Fruit fly (Drosophila melanogaster) whole organism, embryonic: ENCODE data around the gene CG10621.

Source experiments
- BtbVII ChIP-seq: fragments of 200-800 bp; sonication (Bioruptor generic); optimal IDR thresholded peaks from 3 replicates; lab custom pipeline; 2017; ENCODE audit warnings: missing biosample characterization, mild to moderate bottlenecking, missing genetic modification characterization
- CG10147 ChIP-seq: fragments of 200-800 bp; sonication (Bioruptor generic); optimal IDR thresholded peaks from 2 replicates; lab custom pipeline; 2019; ENCODE audit warnings: missing biosample characterization, mild to moderate bottlenecking, missing genetic modification characterization, moderate library complexity
- CG13296 ChIP-seq: fragments of 200-800 bp; sonication (Bioruptor generic); optimal IDR thresholded peaks from 3 replicates; lab custom pipeline; 2018; ENCODE audit warnings: missing biosample characterization, mild to moderate bottlenecking, missing genetic modification characterization
- CG14014 ChIP-seq: fragments of 200-800 bp; sonication (Bioruptor generic); IDR thresholded peaks from 2 replicates; pipeline ENCODE4 v1.3.6; 2022; ENCODE audit warnings: missing biosample characterization, missing genetic modification characterization
- CG16779 ChIP-seq: fragments of 200-800 bp; sonication (Bioruptor generic); IDR thresholded peaks from 2 replicates; pipeline ENCODE4 v1.3.6; 2022; ENCODE audit warnings: missing biosample characterization, missing genetic modification characterization
- CG16863 ChIP-seq: fragments of 200-800 bp; sonication (Bioruptor generic); optimal IDR thresholded peaks from 3 replicates; lab custom pipeline; 2016; ENCODE audit warnings: missing biosample characterization, missing genetic modification characterization
- CG17328 ChIP-seq: fragments of 200-800 bp; sonication (Bioruptor generic); IDR thresholded peaks from 2 replicates; pipeline ENCODE4 v1.3.6; 2022; ENCODE audit warnings: missing biosample characterization, missing genetic modification characterization
- CG17829 ChIP-seq: fragments of 200-800 bp; optimal IDR thresholded peaks from 2 replicates; lab custom pipeline; 2019; ENCODE audit warnings: missing biosample characterization, mild to moderate bottlenecking, missing genetic modification characterization, moderate library complexity
- CG2199 ChIP-seq: fragments of 200-800 bp; sonication (Bioruptor generic); IDR thresholded peaks from 3 replicates; pipeline ENCODE4 v1.3.6; 2022; ENCODE audit warnings: missing biosample characterization, missing genetic modification characterization
- CG2712 ChIP-seq: fragments of 200-800 bp; optimal IDR thresholded peaks from 3 replicates; lab custom pipeline; 2019; ENCODE audit warnings: missing biosample characterization, mild to moderate bottlenecking, missing genetic modification characterization, moderate library complexity
- CG30020 ChIP-seq: fragments of 200-800 bp; optimal IDR thresholded peaks from 2 replicates; lab custom pipeline; 2019; ENCODE audit warnings: missing biosample characterization, mild to moderate bottlenecking, missing genetic modification characterization, moderate library complexity
- CG32532 ChIP-seq: fragments of 200-800 bp; sonication (Bioruptor generic); IDR thresholded peaks from 2 replicates; pipeline ENCODE4 v1.3.6; 2022; ENCODE audit warnings: missing biosample characterization, missing genetic modification characterization
- CG3281 ChIP-seq: fragments of 200-800 bp; sonication (Bioruptor generic); optimal IDR thresholded peaks from 3 replicates; lab custom pipeline; 2017; ENCODE audit warnings: missing biosample characterization, mild to moderate bottlenecking, missing genetic modification characterization
- CG3847 ChIP-seq: fragments of 200-800 bp; sonication (Bioruptor generic); IDR thresholded peaks from 2 replicates; pipeline ENCODE4 v1.3.6; 2022; ENCODE audit warnings: missing biosample characterization, missing genetic modification characterization
- CG42726 ChIP-seq: fragments of 200-800 bp; sonication (Bioruptor generic); IDR thresholded peaks from 2 replicates; pipeline ENCODE4 v1.3.6; 2022; ENCODE audit warnings: missing biosample characterization, missing genetic modification characterization; ENCODE audit not compliant: partially characterized antibody
- CG6689 ChIP-seq: fragments of 200-800 bp; sonication (Bioruptor generic); IDR thresholded peaks from 2 replicates; pipeline ENCODE4 v1.3.6; 2022; ENCODE audit warnings: missing biosample characterization, missing genetic modification characterization
- CG6854 ChIP-seq: fragments of 200-800 bp; sonication (Bioruptor generic); optimal IDR thresholded peaks from 3 replicates; lab custom pipeline; 2017; ENCODE audit warnings: missing biosample characterization, mild to moderate bottlenecking, missing genetic modification characterization
- CG8281 ChIP-seq: fragments of 200-800 bp; sonication (Bioruptor generic); optimal IDR thresholded peaks from 2 replicates; lab custom pipeline; 2018; ENCODE audit warnings: missing biosample characterization, mild to moderate bottlenecking, missing genetic modification characterization, moderate library complexity
- CG9215 ChIP-seq: fragments of 200-800 bp; sonication (Bioruptor generic); IDR thresholded peaks from 2 replicates; pipeline ENCODE4 v1.3.6; 2022; ENCODE audit warnings: missing biosample characterization, missing genetic modification characterization
- CG9727 ChIP-seq: fragments of 200-800 bp; sonication (Bioruptor generic); optimal IDR thresholded peaks from 3 replicates; lab custom pipeline; 2017; ENCODE audit warnings: missing biosample characterization, mild to moderate bottlenecking, missing genetic modification characterization
- D19B ChIP-seq: fragments of 200-800 bp; sonication (Bioruptor generic); optimal IDR thresholded peaks from 2 replicates; lab custom pipeline; 2017; ENCODE audit warnings: missing biosample characterization, mild to moderate bottlenecking, missing genetic modification characterization
- Dip3 ChIP-seq: fragments of 200-800 bp; sonication (Bioruptor generic); optimal IDR thresholded peaks from 3 replicates; lab custom pipeline; 2016; ENCODE audit warnings: missing biosample characterization, missing genetic modification characterization
- E2f1 ChIP-seq: fragments of 200-800 bp; sonication (Bioruptor generic); IDR thresholded peaks from 2 replicates; pipeline ENCODE4 v1.3.6; 2022; ENCODE audit warnings: missing biosample characterization, missing genetic modification characterization
- Hr78 ChIP-seq, 2 experiments: fragments of 200-800 bp in 1 of 2; fragments of >200 bp in 1 of 2; sonication (Bioruptor generic) in 1 of 2; optimal IDR thresholded peaks; 2 replicates each; lab custom pipeline; 2017 to 2019; ENCODE audit warnings: missing biosample characterization in 2 of 2, missing genetic modification characterization in 2 of 2, mild to moderate bottlenecking in 1 of 2, moderate library complexity in 1 of 2
- MTF-1 ChIP-seq: fragments of 200-800 bp; sonication (Bioruptor generic); optimal IDR thresholded peaks from 2 replicates; lab custom pipeline; 2018; ENCODE audit warnings: missing biosample characterization, mild to moderate bottlenecking, missing genetic modification characterization, borderline replicate concordance
- Nf-YB ChIP-seq: fragments of 200-800 bp; sonication (Bioruptor generic); optimal IDR thresholded peaks from 3 replicates; lab custom pipeline; 2019; ENCODE audit warnings: missing biosample characterization, mild to moderate bottlenecking, missing genetic modification characterization, moderate library complexity
- PHDP ChIP-seq: fragments of 200-800 bp; sonication (Bioruptor generic); optimal IDR thresholded peaks from 3 replicates; lab custom pipeline; 2018; ENCODE audit warnings: missing biosample characterization, mild to moderate bottlenecking, missing genetic modification characterization, moderate library complexity
- Ravus ChIP-seq: fragments of 200-800 bp; sonication (Bioruptor generic); IDR thresholded peaks from 2 replicates; pipeline ENCODE4 v1.3.6; 2022; ENCODE audit warnings: missing biosample characterization, missing genetic modification characterization
- Side ChIP-seq: fragments of 200-800 bp; sonication (Bioruptor generic); optimal IDR thresholded peaks from 2 replicates; lab custom pipeline; 2016; ENCODE audit warnings: missing biosample characterization, missing genetic modification characterization
- Sox102F ChIP-seq: fragments of 200-800 bp; sonication (Bioruptor generic); optimal IDR thresholded peaks from 2 replicates; lab custom pipeline; 2018; ENCODE audit warnings: missing biosample characterization, mild to moderate bottlenecking, missing genetic modification characterization, moderate library complexity
- bcd ChIP-seq: fragments of 200-800 bp; sonication (Bioruptor generic); optimal IDR thresholded peaks from 2 replicates; lab custom pipeline; 2017; ENCODE audit warnings: missing biosample characterization, mild to moderate bottlenecking, missing genetic modification characterization
- bsh ChIP-seq, 2 experiments: fragments of 200-800 bp; sonication (Bioruptor generic); optimal IDR thresholded peaks; 2 replicates each; lab custom pipeline; 2017 to 2018; ENCODE audit warnings: mild to moderate bottlenecking in 2 of 2, missing biosample characterization in 2 of 2, missing genetic modification characterization in 2 of 2, moderate library complexity in 1 of 2
- chinmo ChIP-seq: fragments of 200-800 bp; sonication (Bioruptor generic); IDR thresholded peaks from 4 replicates; pipeline ENCODE4 v1.3.6; 2022; ENCODE audit warnings: missing biosample characterization, missing genetic modification characterization; ENCODE audit not compliant: partially characterized antibody
- chm ChIP-seq: fragments of 200-800 bp; sonication (Bioruptor generic); IDR thresholded peaks from 2 replicates; pipeline ENCODE4 v1.3.6; 2022; ENCODE audit warnings: missing biosample characterization, missing genetic modification characterization
- crp ChIP-seq, 2 experiments: fragments of 200-800 bp; sonication (Bioruptor generic); optimal IDR thresholded peaks; 2 replicates in 1 of 2; 3 replicates in 1 of 2; lab custom pipeline; 2017; ENCODE audit warnings: missing biosample characterization in 2 of 2, missing genetic modification characterization in 2 of 2, mild to moderate bottlenecking in 1 of 2, moderate library complexity in 1 of 2
- fd3F ChIP-seq: fragments of 200-800 bp; sonication (Bioruptor generic); optimal IDR thresholded peaks from 2 replicates; lab custom pipeline; 2018; ENCODE audit warnings: missing biosample characterization, mild to moderate bottlenecking, missing genetic modification characterization, moderate library complexity
- fd96Cb ChIP-seq: fragments of 200-800 bp; sonication (Bioruptor generic); optimal IDR thresholded peaks from 2 replicates; lab custom pipeline; 2018; ENCODE audit warnings: missing biosample characterization, mild to moderate bottlenecking, missing genetic modification characterization, moderate library complexity
- hkb ChIP-seq, 2 experiments: fragments of 200-800 bp in 1 of 2; fragments of >200 bp in 1 of 2; sonication (Bioruptor generic) in 1 of 2; IDR thresholded peaks in 1 of 2; optimal IDR thresholded peaks in 1 of 2; 2 replicates each; pipeline versions ENCODE4 v1.3.6 to Lab custom; 2017 to 2022; ENCODE audit warnings: missing biosample characterization in 1 of 2, missing genetic modification characterization in 1 of 2
- lab ChIP-seq: fragments of 200-800 bp; sonication (Bioruptor generic); optimal IDR thresholded peaks from 3 replicates; lab custom pipeline; 2017; ENCODE audit warnings: missing biosample characterization, missing genetic modification characterization, mild to moderate bottlenecking, moderate library complexity, missing genetic modification reagents
- pan ChIP-seq, 4 experiments: fragments of >200 bp in 3 of 4; fragments of 200-800 bp in 1 of 4; sonication (Bioruptor generic) in 1 of 4; optimal IDR thresholded peaks in 3 of 4; IDR thresholded peaks in 1 of 4; 2 replicates each; pipeline versions ENCODE4 v1.3.6 to Lab custom; 2017 to 2022; ENCODE audit warnings: missing biosample characterization in 2 of 4, missing genetic modification characterization in 2 of 4, mixed read lengths in 1 of 4
- row ChIP-seq: fragments of 200-800 bp; sonication (Bioruptor generic); IDR thresholded peaks from 3 replicates; pipeline ENCODE4 v1.3.6; 2022; ENCODE audit warnings: missing biosample characterization, missing genetic modification characterization
- slbo ChIP-seq: fragments of 200-800 bp; sonication (Bioruptor generic); IDR thresholded peaks from 2 replicates; pipeline ENCODE4 v1.3.6; 2022; ENCODE audit warnings: missing biosample characterization, missing genetic modification characterization
- sob ChIP-seq: fragments of 200-800 bp; sonication (Bioruptor generic); IDR thresholded peaks from 2 replicates; pipeline ENCODE4 v1.3.6; 2022; ENCODE audit warnings: missing biosample characterization, missing genetic modification characterization
- stwl ChIP-seq: fragments of 200-800 bp; sonication (Bioruptor generic); optimal IDR thresholded peaks from 3 replicates; lab custom pipeline; 2018; ENCODE audit warnings: missing biosample characterization, mild to moderate bottlenecking, missing genetic modification characterization, moderate library complexity
- unpg ChIP-seq: fragments of 200-800 bp; sonication (Bioruptor generic); optimal IDR thresholded peaks from 3 replicates; lab custom pipeline; 2018; ENCODE audit warnings: missing biosample characterization, mild to moderate bottlenecking, missing genetic modification characterization, moderate library complexity

CG10621 gene

dm6 chr2L:18965367-18966213, 11.4 kb upstream of the CG10621 start (continued):
- TF ChIP-seq chm (GFP tag; lab: Robert Waterston, UW) (peak; percentile 22; the same call in 1 of the 2 replicates), CG2199 (no peak), CG2712 (tag; lab: Kevin White, UChicago) (peak; percentile 42), CG8281 (tag; lab: Kevin White, UChicago) (no peak), CG16779 (GFP tag; lab: Robert Waterston, UW) (peak; percentile 40; the same call in 1 of the 2 replicates), Sox102F (GFP tag; lab: Kevin White, UChicago) (peak; percentile 15), CG17829 (tag; lab: Kevin White, UChicago) (peak; percentile 13), BtbVII (peak; percentile 51), sob (GFP tag; lab: Robert Waterston, UW) (peak; percentile 53), Hr78 (GFP tag; optimal IDR thresholded peaks at IDR 0.05; lab: Kevin White, UChicago) (no peak), Nf-YB (GFP tag; lab: Kevin White, UChicago) (peak; percentile 37), bsh (GFP tag; optimal IDR thresholded peaks at IDR 0.05; lab: Kevin White, UChicago) (peak in 1 of 2 experiments; percentile 3), CG13296 (GFP tag; lab: Kevin White, UChicago) (peak; percentile 34), CG9215 (peak; percentile 5; the same call in 1 of the 2 replicates), CG17328 (GFP tag; lab: Robert Waterston, UW) (no peak), hkb (optimal IDR thresholded peaks at IDR 0.05; lab: Kevin White, UChicago) (no peak), hkb (GFP tag; IDR thresholded peaks at IDR 0.05; lab: Robert Waterston, UW) (0 out of 2 replicates have a peak, but pooled peaks have one; percentile 36), PHDP (tag; lab: Kevin White, UChicago) (peak; percentile 64), chinmo (GFP tag; lab: Robert Waterston, UW) (peak; percentile 74; the same call in 1 of the 4 replicates), crp (GFP tag; optimal IDR thresholded peaks at IDR 0.05; lab: Kevin White, UChicago) (peak in 1 of 2 experiments; percentile 5), D19B (peak; percentile 98), CG10147 (GFP tag; lab: Kevin White, UChicago) (peak; percentile 63), row (GFP tag; lab: Robert Waterston, UW) (peak; percentile 76), Ravus (GFP tag; lab: Robert Waterston, UW) (peak; percentile 23; the same call in 1 of the 2 replicates), CG6689 (GFP tag; lab: Robert Waterston, UW) (peak; percentile 45; the same call in 1 of the 2 replicates), CG3281 (GFP tag; lab: Kevin White, UChicago) (peak; percentile 77), unpg (peak; percentile 45), CG9727 (GFP tag; lab: Kevin White, UChicago) (no peak), CG6854 (GFP tag; lab: Kevin White, UChicago) (peak; percentile 4), Side (GFP tag; lab: Kevin White, UChicago) (no peak), bcd (GFP tag; lab: Kevin White, UChicago) (peak; percentile 24), Dip3 (GFP tag; lab: Kevin White, UChicago) (no peak), CG16863 (no peak), fd96Cb (tag; lab: Kevin White, UChicago) (peak; percentile 34), pan (optimal IDR thresholded peaks at IDR 0.05; lab: Kevin White, UChicago) (peak in 1 of 2 experiments; percentile 16), pan (GFP tag; optimal IDR thresholded peaks at IDR 0.05 in 1 of 2, IDR thresholded peaks at IDR 0.05 in 1 of 2) (peak in 1 of 2 experiments; percentile 10), MTF-1 (GFP tag; lab: Kevin White, UChicago) (no peak), CG14014 (peak; percentile 25), CG32532 (GFP tag; lab: Robert Waterston, UW) (0 out of 2 replicates have a peak, but pooled peaks have one; percentile 47), CG30020 (tag; lab: Kevin White, UChicago) (no peak), lab (GFP tag; lab: Kevin White, UChicago) (peak; percentile 59), E2f1 (peak; percentile 8; the same call in 1 of the 2 replicates), slbo (GFP tag; lab: Robert Waterston, UW) (peak; percentile 74), fd3F (peak; percentile 43), CG42726 (GFP tag; lab: Robert Waterston, UW) (no peak), CG3847 (GFP tag; lab: Robert Waterston, UW) (peak; percentile 41), stwl (tag; lab: Kevin White, UChicago) (no peak)
